Worm (Caenorhabditis elegans): ENCODE data around the gene famh-161.
"Not testable (repeated sequence)": the region's sequence is repeated elsewhere in the genome, so short reads cannot be mapped to it uniquely, and the experiment has no call there.

Gene famh-161

DNA sequence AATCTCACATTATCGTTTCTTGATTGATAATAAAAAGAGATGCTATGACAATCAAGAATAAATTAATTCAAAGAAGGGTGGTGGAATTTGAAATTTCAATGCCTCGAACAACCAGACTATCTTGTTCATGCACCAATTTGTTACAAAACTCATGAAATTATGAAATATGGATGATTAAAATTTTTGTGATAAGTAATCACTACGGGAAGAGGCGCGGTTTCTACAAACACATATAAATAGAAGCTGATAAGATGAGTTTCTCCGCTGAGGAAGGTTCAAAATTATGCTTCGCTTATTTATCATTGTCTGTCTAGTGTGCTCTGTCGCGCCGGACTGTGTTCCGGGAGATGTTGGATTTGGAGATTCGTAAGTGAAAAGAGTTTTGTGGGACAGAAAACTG, 19.5 kb downstream of the famh-161 start:
- TF ChIP-seq tbx-8 (GFP tag; optimal IDR thresholded peaks at IDR 0.05) (no peak), M03D4.4 (tag; optimal IDR thresholded peaks at IDR 0.05) (no peak), unc-120 (tag; optimal IDR thresholded peaks at IDR 0.05; ENCODE audit: poor library complexity, severe bottlenecking) (no peak), zip-8 (tag; optimal IDR thresholded peaks at IDR 0.05) (no peak), ztf-11 (tag; optimal IDR thresholded peaks at IDR 0.05) (no peak), elt-1 (tag; optimal IDR thresholded peaks at IDR 0.05; ENCODE audit: borderline replicate concordance, insufficient read depth) (no peak), nhr-12 (tag; optimal IDR thresholded peaks at IDR 0.05) (no peak), ceh-43 (GFP tag; optimal IDR thresholded peaks at IDR 0.05) (no peak), mab-5 (tag; optimal IDR thresholded peaks at IDR 0.05) (no peak), ham-2 (GFP tag; optimal IDR thresholded peaks at IDR 0.05) (no peak), unc-39 (tag; optimal IDR thresholded peaks at IDR 0.05) (no peak), hlh-1 (tag; optimal IDR thresholded peaks at IDR 0.05) (no peak), nhr-2 (tag; optimal IDR thresholded peaks at IDR 0.05) (no peak), lin-13 (tag; optimal IDR thresholded peaks at IDR 0.05) (no peak), blmp-1 (tag; optimal IDR thresholded peaks at IDR 0.05) (no peak), lin-32 (GFP tag; optimal IDR thresholded peaks at IDR 0.05) (no peak), pha-4 (tag; optimal IDR thresholded peaks at IDR 0.05) (no peak), elt-3 (tag; optimal IDR thresholded peaks at IDR 0.05) (no peak), nhr-76 (tag; optimal IDR thresholded peaks at IDR 0.05) (no peak), sem-2 (GFP tag; optimal IDR thresholded peaks at IDR 0.05) (no peak)

DNA sequence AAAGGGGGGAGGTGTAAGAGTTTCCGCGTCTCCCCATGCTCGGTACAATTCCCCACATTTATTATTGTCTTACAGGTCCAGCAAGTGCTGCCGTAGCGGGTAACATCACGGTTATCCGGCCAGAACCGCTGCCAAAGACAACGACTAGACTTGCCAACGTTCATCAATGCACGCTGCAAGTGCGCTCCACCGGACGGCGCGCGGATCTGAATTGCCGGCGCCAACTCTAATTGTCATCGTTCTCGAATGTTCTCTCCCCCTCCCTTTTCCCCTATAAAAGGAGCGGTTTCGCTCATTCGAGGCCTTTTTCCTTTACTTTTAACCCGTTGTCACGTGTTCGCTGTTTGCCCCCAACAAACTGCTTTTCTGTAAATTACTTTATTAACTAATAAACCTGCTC, 20.3 kb downstream of the famh-161 start, which contains the start of gene Y38H6C.8:
TSS of gene Y38H6C.8 (plus strand) at position 301 of the 400 bp plus-strand sequence.
- not testable (repeated sequence) for TF ChIP-seq drap-1, ceh-83, flh-1 (GFP tag; optimal IDR thresholded peaks at IDR 0.05)

ce11 chrV:20509427-20509826, 24.5 kb downstream of the famh-161 start:
- TF ChIP-seq unc-120 (tag; optimal IDR thresholded peaks at IDR 0.05; ENCODE audit: poor library complexity, severe bottlenecking) (no peak), sem-2 (GFP tag; optimal IDR thresholded peaks at IDR 0.05) (no peak), mls-2 (tag; optimal IDR thresholded peaks at IDR 0.05) (no peak), drap-1 (GFP tag; optimal IDR thresholded peaks at IDR 0.05) (no peak), mep-1 (tag; optimal IDR thresholded peaks at IDR 0.05) (no peak), tbx-8 (GFP tag; optimal IDR thresholded peaks at IDR 0.05) (no peak), ztf-11 (tag; optimal IDR thresholded peaks at IDR 0.05) (no peak), unc-62 (GFP tag; optimal IDR thresholded peaks at IDR 0.05) (no peak), nhr-237 (tag; optimal IDR thresholded peaks at IDR 0.05) (no peak), ham-2 (GFP tag; optimal IDR thresholded peaks at IDR 0.05) (no peak), M03D4.4 (tag; optimal IDR thresholded peaks at IDR 0.05) (no peak), flh-1 (GFP tag; optimal IDR thresholded peaks at IDR 0.05) (no peak), cnd-1 (tag; optimal IDR thresholded peaks at IDR 0.05) (no peak), bed-3 (GFP tag; optimal IDR thresholded peaks at IDR 0.05) (no peak), unc-39 (tag; optimal IDR thresholded peaks at IDR 0.05) (no peak), ceh-43 (GFP tag; optimal IDR thresholded peaks at IDR 0.05) (no peak), nhr-76 (tag; optimal IDR thresholded peaks at IDR 0.05) (no peak), elt-1 (tag; optimal IDR thresholded peaks at IDR 0.05; ENCODE audit: borderline replicate concordance, insufficient read depth) (no peak), lin-13 (tag; optimal IDR thresholded peaks at IDR 0.05) (no peak), snpc-4 (tag; optimal IDR thresholded peaks at IDR 0.05) (no peak)

DNA sequence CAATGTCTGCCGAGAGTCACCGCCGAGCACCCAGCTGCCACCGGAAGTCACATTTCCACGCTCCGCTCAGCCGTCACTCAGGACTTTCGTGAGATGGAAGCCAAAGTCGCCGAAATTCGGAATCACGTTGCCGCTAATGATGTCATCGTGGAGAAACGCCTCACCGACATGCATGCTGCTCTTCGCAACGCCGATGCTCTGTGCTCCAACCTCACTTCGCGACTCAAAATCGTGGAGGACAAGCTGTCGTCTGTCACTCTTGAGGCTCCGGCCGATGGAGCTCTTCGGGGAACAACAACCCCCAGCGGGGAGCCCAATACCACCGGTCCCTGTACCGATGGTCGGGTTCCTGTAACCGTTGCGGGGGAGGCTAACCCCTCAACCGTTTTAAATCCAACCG, 27.4 kb downstream of the famh-161 start:
- no peak for TF ChIP-seq sem-2 (GFP tag; optimal IDR thresholded peaks at IDR 0.05)
- no peak for TF ChIP-seq bed-3 (GFP tag; optimal IDR thresholded peaks at IDR 0.05)
- TF ChIP-seq ham-2 (GFP tag; optimal IDR thresholded peaks at IDR 0.05): no peak
- no peak for TF ChIP-seq sptf-1 (tag; optimal IDR thresholded peaks at IDR 0.05)
- no peak for TF ChIP-seq drap-1 (GFP tag; optimal IDR thresholded peaks at IDR 0.05)
- TF ChIP-seq cnd-1 (tag; optimal IDR thresholded peaks at IDR 0.05): no peak

DNA sequence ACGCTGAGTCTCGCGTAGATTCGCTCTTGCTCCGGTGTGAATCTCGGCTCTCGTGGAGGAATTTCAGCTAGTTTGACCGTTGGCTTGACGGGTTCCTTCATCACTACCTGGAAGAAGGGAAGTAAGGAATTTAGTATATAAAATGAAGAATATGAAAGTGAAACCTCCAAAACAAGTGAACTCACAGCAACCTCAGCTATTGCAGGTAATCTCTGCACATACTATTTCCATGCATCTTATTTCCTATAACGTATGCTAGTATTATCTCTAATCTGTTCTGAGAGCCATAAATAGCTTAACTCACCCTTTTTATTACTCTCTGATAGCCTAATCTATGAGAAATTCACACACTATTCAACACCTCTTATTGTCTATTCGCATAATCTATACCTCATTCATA, 29.0 kb downstream of the famh-161 start, which contains the start of gene Y38H6C.4:
TSS of gene Y38H6C.4 (minus strand) at position 101 of the 400 bp plus-strand sequence.
- TF ChIP-seq sptf-1 (tag; optimal IDR thresholded peaks at IDR 0.05) (no peak), ztf-11 (tag; optimal IDR thresholded peaks at IDR 0.05) (no peak), flh-1 (GFP tag; optimal IDR thresholded peaks at IDR 0.05) (no peak)

Measured in whole organism, mixed stage, embryonic.